Fruit fly (Drosophila melanogaster): ENCODE data around the gene EloA.
A peak's percentile ranks its signal among the peaks of the same experiment; 100 is the strongest.

Gene EloA

dm6 chr3R:23217142-23217771 lies 34.1 kb upstream of the EloA start:
- TF ChIP-seq slbo (GFP tag; IDR thresholded peaks at IDR 0.05), result no peak
- TF ChIP-seq sug (tag; optimal IDR thresholded peaks at IDR 0.05), result peak; percentile 65
- TF ChIP-seq grn (GFP tag; optimal IDR thresholded peaks at IDR 0.05), result peak; percentile 91
- peak; percentile 24 for TF ChIP-seq CG34376 (GFP tag; optimal IDR thresholded peaks at IDR 0.05)
- peak in 1 of 2 experiments; percentile 9 for TF ChIP-seq Pdp1 (GFP tag; optimal IDR thresholded peaks at IDR 0.05)
- TF ChIP-seq sens (GFP tag), result peak; percentile 5
- TF ChIP-seq mirr (GFP tag; optimal IDR thresholded peaks at IDR 0.05), result peak; percentile 3
- TF ChIP-seq exex (tag; optimal IDR thresholded peaks at IDR 0.05), result peak; percentile 91
- TF ChIP-seq twi (tag; optimal IDR thresholded peaks at IDR 0.05), result no peak

DNA sequence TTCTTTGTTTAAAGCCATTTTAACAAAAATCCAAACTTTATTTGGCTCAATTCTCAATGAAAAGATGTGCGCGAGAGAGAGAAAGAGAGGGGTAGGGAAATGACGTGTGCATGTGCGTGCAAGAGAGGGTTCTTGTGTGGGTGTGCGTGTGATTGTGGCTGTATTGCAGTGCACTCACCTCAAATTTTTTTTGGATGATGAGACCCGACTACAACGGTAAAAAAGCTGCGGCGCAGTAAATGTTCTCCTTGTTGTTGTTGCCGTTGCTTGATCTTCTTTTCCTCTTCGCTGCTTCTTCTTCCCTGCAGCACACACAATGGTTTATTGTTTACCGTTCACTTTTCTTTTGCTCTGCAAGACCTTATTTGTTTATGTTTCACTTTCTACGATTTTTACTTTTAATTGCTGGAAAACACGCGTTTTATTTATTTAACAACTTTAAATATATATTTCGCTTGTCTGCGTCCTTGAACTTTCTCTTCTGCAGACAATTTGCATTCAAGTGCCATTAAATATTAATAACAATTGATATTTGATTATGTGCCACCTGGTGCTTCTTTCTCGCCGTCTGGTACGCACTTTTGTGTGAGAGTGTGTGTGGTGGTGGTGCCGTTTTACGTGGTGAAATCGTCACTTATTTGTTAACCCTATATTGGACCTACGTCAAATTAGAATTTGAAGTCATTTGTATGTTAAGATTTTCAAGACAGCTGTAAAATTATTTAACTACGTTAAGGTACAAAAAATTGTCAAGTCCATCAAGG lies 30.9 kb upstream of the EloA start:
- no peak for TF ChIP-seq prd (optimal IDR thresholded peaks at IDR 0.05)
- TF ChIP-seq prd (GFP tag; IDR thresholded peaks at IDR 0.05), result no peak
- peak; percentile 67 for TF ChIP-seq sens (GFP tag)
- TF ChIP-seq CG2678 (tag; optimal IDR thresholded peaks at IDR 0.05), result peak; percentile 32
- TF ChIP-seq fd64A (GFP tag; optimal IDR thresholded peaks at IDR 0.05), result peak; percentile 22
- TF ChIP-seq Trl (optimal IDR thresholded peaks at IDR 0.05), result peak; percentile 44 to 65
- no peak for TF ChIP-seq Trl (GFP tag; optimal IDR thresholded peaks at IDR 0.05)
- no peak for TF ChIP-seq NK7.1 (GFP tag; optimal IDR thresholded peaks at IDR 0.05)
- peak; percentile 21; the same call in 1 of the 2 replicates for TF ChIP-seq Rfx (GFP tag; IDR thresholded peaks at IDR 0.05)
- no peak for TF ChIP-seq CG15269 (tag; optimal IDR thresholded peaks at IDR 0.05)
- peak in 1 of 2 experiments; percentile 8 for TF ChIP-seq bsh (GFP tag; optimal IDR thresholded peaks at IDR 0.05)
- TF ChIP-seq CG7556 (GFP tag; optimal IDR thresholded peaks at IDR 0.05), result peak; percentile 10
- TF ChIP-seq schlank (tag; optimal IDR thresholded peaks at IDR 0.05), result no peak
- peak; percentile 89 for TF ChIP-seq sqz (GFP tag; optimal IDR thresholded peaks at IDR 0.05)
- 0 out of 2 replicates have a peak, but pooled peaks have one; percentile 33 for TF ChIP-seq Drgx (GFP tag; IDR thresholded peaks at IDR 0.05)
- no peak for TF ChIP-seq NC2α (GFP tag; optimal IDR thresholded peaks at IDR 0.05)
- TF ChIP-seq sug (tag; optimal IDR thresholded peaks at IDR 0.05), result peak; percentile 17
- peak; percentile 2 for TF ChIP-seq CG14710 (tag; optimal IDR thresholded peaks at IDR 0.05)
- TF ChIP-seq Blimp-1 (GFP tag; optimal IDR thresholded peaks at IDR 0.05), result peak; percentile 93
- peak; percentile 74 for TF ChIP-seq CG17385 (GFP tag; optimal IDR thresholded peaks at IDR 0.05)
- TF ChIP-seq Poxn (GFP tag; IDR thresholded peaks at IDR 0.05), result no peak
- TF ChIP-seq her (GFP tag; optimal IDR thresholded peaks at IDR 0.05), result no peak
- peak; percentile 42 for TF ChIP-seq kni (GFP tag; optimal IDR thresholded peaks at IDR 0.05)
- TF ChIP-seq CG33557 (GFP tag; optimal IDR thresholded peaks at IDR 0.05), result peak; percentile 1
- no peak for TF ChIP-seq pita (GFP tag; optimal IDR thresholded peaks at IDR 0.05)
- no peak for TF ChIP-seq CG34224 (GFP tag; IDR thresholded peaks at IDR 0.05; ENCODE audit: partially characterized antibody)
- TF ChIP-seq CG18599 (GFP tag; optimal IDR thresholded peaks at IDR 0.05), result peak; percentile 8
- peak; percentile 44 for TF ChIP-seq CG10431 (GFP tag; optimal IDR thresholded peaks at IDR 0.05)
- TF ChIP-seq CG16779 (GFP tag; IDR thresholded peaks at IDR 0.05), result no peak
- TF ChIP-seq cg (GFP tag; optimal IDR thresholded peaks at IDR 0.05), result peak; percentile 69
- TF ChIP-seq CG15514 (GFP tag; optimal IDR thresholded peaks at IDR 0.05), result peak; percentile 17
- TF ChIP-seq vnd (GFP tag; IDR thresholded peaks at IDR 0.05; ENCODE audit: partially characterized antibody), result no peak
- no peak for TF ChIP-seq p53 (GFP tag; optimal IDR thresholded peaks at IDR 0.05)
- 0 out of 2 replicates have a peak, but pooled peaks have one; percentile 13 for TF ChIP-seq Taf1 (GFP tag; IDR thresholded peaks at IDR 0.05)
- TF ChIP-seq lab (GFP tag; optimal IDR thresholded peaks at IDR 0.05), result peak; percentile 69
- no peak for TF ChIP-seq Dek (tag; optimal IDR thresholded peaks at IDR 0.05)
- peak; percentile 52 for TF ChIP-seq CG2120 (GFP tag; optimal IDR thresholded peaks at IDR 0.05)
- peak; percentile 7 for TF ChIP-seq Fer3 (tag; optimal IDR thresholded peaks at IDR 0.05)
- no peak for TF ChIP-seq CG17328 (GFP tag; IDR thresholded peaks at IDR 0.05)
